Worm (Caenorhabditis elegans) whole organism, L2 larva: ENCODE measurements around the gene T05H10.1.
A peak's percentile ranks its signal among the peaks of the same experiment; 100 is the strongest.

ENCODE experiments used
- C34F6.9 ChIP-seq: fragments of 150-350 bp; optimal IDR thresholded peaks from 2 replicates; lab custom pipeline; 2014; ENCODE audit warnings: missing biosample characterization, missing genetic modification characterization
- F13H6.1 ChIP-seq: sonication (generic microtip); optimal IDR thresholded peaks from 2 replicates; lab custom pipeline; 2016; ENCODE audit warnings: missing genetic modification characterization, missing compliant biosample characterization
- R02D3.7 ChIP-seq: fragments of 150-350 bp; optimal IDR thresholded peaks from 2 replicates; lab custom pipeline; 2014; ENCODE audit warnings: missing biosample characterization, missing genetic modification characterization
- Y55F3AM.14 ChIP-seq: fragments of 200-800 bp; sonication (Bioruptor generic); optimal IDR thresholded peaks from 2 replicates; lab custom pipeline; 2018; ENCODE audit warnings: mild to moderate bottlenecking, missing genetic modification characterization, missing compliant biosample characterization
- ZK546.5 ChIP-seq: sonication (generic microtip); optimal IDR thresholded peaks from 2 replicates; lab custom pipeline; 2017; ENCODE audit warnings: missing biosample characterization, missing genetic modification characterization
- alr-1 ChIP-seq: fragments of 150-350 bp; optimal IDR thresholded peaks from 2 replicates; lab custom pipeline; 2014; ENCODE audit warnings: missing biosample characterization, missing genetic modification characterization
- aly-2 ChIP-seq: fragments of 150-350 bp; optimal IDR thresholded peaks from 2 replicates; lab custom pipeline; 2014; ENCODE audit warnings: missing biosample characterization, missing genetic modification characterization
- ama-1 ChIP-seq: fragments of 150-350 bp; optimal IDR thresholded peaks from 2 replicates; lab custom pipeline; 2018; ENCODE audit warnings: inconsistent platforms
- blmp-1 ChIP-seq: sonication (generic microtip); optimal IDR thresholded peaks from 2 replicates; lab custom pipeline; 2017; ENCODE audit warnings: missing genetic modification characterization, mild to moderate bottlenecking, missing compliant biosample characterization, antibody characterized with exemption, moderate library complexity; ENCODE audit not compliant: insufficient read depth
- ceh-16 ChIP-seq: fragments of 150-350 bp; optimal IDR thresholded peaks from 2 replicates; lab custom pipeline; 2014; ENCODE audit warnings: missing biosample characterization, missing genetic modification characterization
- ceh-82 ChIP-seq: fragments of 150-350 bp; optimal IDR thresholded peaks from 2 replicates; lab custom pipeline; 2014; ENCODE audit warnings: missing biosample characterization, missing genetic modification characterization
- crh-2 ChIP-seq: sonication (generic microtip); optimal IDR thresholded peaks from 2 replicates; lab custom pipeline; 2017; ENCODE audit warnings: missing biosample characterization, missing genetic modification characterization
- dmd-4 ChIP-seq: sonication (generic microtip); optimal IDR thresholded peaks from 2 replicates; lab custom pipeline; 2017; ENCODE audit warnings: missing biosample characterization, missing genetic modification characterization
- egl-27 ChIP-seq: sonication (generic microtip); optimal IDR thresholded peaks from 3 replicates; lab custom pipeline; 2017; ENCODE audit warnings: missing biosample characterization, missing genetic modification reagents, missing genetic modification characterization
- elt-1 ChIP-seq: fragments of 150-350 bp; optimal IDR thresholded peaks from 2 replicates; lab custom pipeline; 2014; ENCODE audit warnings: missing biosample characterization, missing genetic modification characterization
- elt-3 ChIP-seq: sonication (generic microtip); optimal IDR thresholded peaks from 2 replicates; lab custom pipeline; 2017; ENCODE audit warnings: missing biosample characterization, missing genetic modification characterization
- fos-1 ChIP-seq: fragments of 150-350 bp; optimal IDR thresholded peaks from 2 replicates; lab custom pipeline; 2014; ENCODE audit warnings: missing biosample characterization, missing genetic modification characterization
- gmeb-1 ChIP-seq: fragments of 150-350 bp; optimal IDR thresholded peaks from 2 replicates; lab custom pipeline; 2014; ENCODE audit warnings: missing biosample characterization, missing genetic modification characterization
- lin-11 ChIP-seq: fragments of 150-350 bp; sonication (generic microtip); optimal IDR thresholded peaks from 2 replicates; lab custom pipeline; 2014; ENCODE audit warnings: missing biosample characterization, missing genetic modification characterization, inconsistent platforms, mixed read lengths
- lin-13 ChIP-seq: fragments of 150-350 bp; optimal IDR thresholded peaks from 2 replicates; lab custom pipeline; 2014; ENCODE audit warnings: missing biosample characterization, missing genetic modification reagents, missing genetic modification characterization
- lin-39 ChIP-seq: fragments of 150-350 bp; optimal IDR thresholded peaks from 2 replicates; lab custom pipeline; 2014; ENCODE audit warnings: missing biosample characterization, missing genetic modification reagents, missing genetic modification characterization
- lsy-2 ChIP-seq, 2 experiments: fragments of 150-350 bp in 1 of 2; sonication (generic microtip) in 1 of 2; optimal IDR thresholded peaks; 2 replicates each; lab custom pipeline; 2014 to 2017; ENCODE audit warnings: missing biosample characterization in 2 of 2, missing genetic modification characterization in 2 of 2
- mab-5 ChIP-seq: fragments of 150-350 bp; optimal IDR thresholded peaks from 2 replicates; lab custom pipeline; 2014; ENCODE audit warnings: missing biosample characterization, missing genetic modification characterization
- mbf-1 ChIP-seq: sonication (generic microtip); optimal IDR thresholded peaks from 2 replicates; lab custom pipeline; 2017; ENCODE audit warnings: missing biosample characterization, missing genetic modification characterization
- nhr-10 ChIP-seq: sonication (generic microtip); optimal IDR thresholded peaks from 2 replicates; lab custom pipeline; 2017; ENCODE audit warnings: missing biosample characterization, missing genetic modification characterization
- nhr-11 ChIP-seq: fragments of 150-350 bp; optimal IDR thresholded peaks from 2 replicates; lab custom pipeline; 2014; ENCODE audit warnings: missing biosample characterization, missing genetic modification characterization
- nhr-12 ChIP-seq: fragments of 150-350 bp; optimal IDR thresholded peaks from 2 replicates; lab custom pipeline; 2014; ENCODE audit warnings: missing biosample characterization, missing genetic modification characterization
- nhr-129 ChIP-seq: fragments of 150-350 bp; optimal IDR thresholded peaks from 2 replicates; lab custom pipeline; 2014; ENCODE audit warnings: missing biosample characterization, missing genetic modification characterization
- nhr-21 ChIP-seq: fragments of 150-350 bp; optimal IDR thresholded peaks from 2 replicates; lab custom pipeline; 2014; ENCODE audit warnings: missing biosample characterization, missing genetic modification characterization
- nhr-23 ChIP-seq: fragments of 150-350 bp; optimal IDR thresholded peaks from 2 replicates; lab custom pipeline; 2014; ENCODE audit warnings: missing biosample characterization, missing genetic modification reagents, missing genetic modification characterization
- nhr-25 ChIP-seq: fragments of 150-350 bp; sonication (generic microtip); optimal IDR thresholded peaks from 3 replicates; lab custom pipeline; 2014; ENCODE audit warnings: missing biosample characterization, missing genetic modification characterization
- nhr-6 ChIP-seq: fragments of 150-350 bp; optimal IDR thresholded peaks from 2 replicates; lab custom pipeline; 2014; ENCODE audit warnings: missing biosample characterization, missing genetic modification characterization
- nhr-77 ChIP-seq: fragments of 150-350 bp; optimal IDR thresholded peaks from 2 replicates; lab custom pipeline; 2014; ENCODE audit warnings: missing biosample characterization, missing genetic modification characterization
- peb-1 ChIP-seq: fragments of 150-350 bp; optimal IDR thresholded peaks from 2 replicates; lab custom pipeline; 2014; ENCODE audit warnings: missing biosample characterization, missing genetic modification characterization
- sem-4 ChIP-seq: fragments of 150-350 bp; optimal IDR thresholded peaks from 2 replicates; lab custom pipeline; 2014; ENCODE audit warnings: missing biosample characterization, missing genetic modification reagents, missing genetic modification characterization
- sma-3 ChIP-seq: sonication (generic microtip); optimal IDR thresholded peaks from 2 replicates; lab custom pipeline; 2016; ENCODE audit warnings: missing genetic modification reagents, missing genetic modification characterization, missing compliant biosample characterization
- sma-9 ChIP-seq, 2 experiments: fragments of 150-350 bp in 1 of 2; sonication (generic microtip) in 1 of 2; optimal IDR thresholded peaks; 2 replicates each; lab custom pipeline; 2014 to 2016; ENCODE audit warnings: missing genetic modification characterization in 2 of 2, mild to moderate bottlenecking in 1 of 2, missing biosample characterization in 1 of 2, missing compliant biosample characterization in 1 of 2, missing genetic modification reagents in 1 of 2, moderate library complexity in 1 of 2
- snpc-4 ChIP-seq: fragments of 150-350 bp; optimal IDR thresholded peaks from 2 replicates; lab custom pipeline; 2014; ENCODE audit warnings: missing biosample characterization, missing genetic modification characterization
- unc-39 ChIP-seq: fragments of 150-350 bp; optimal IDR thresholded peaks from 2 replicates; lab custom pipeline; 2014; ENCODE audit warnings: missing biosample characterization, missing genetic modification characterization
- unc-55 ChIP-seq: fragments of 150-350 bp; sonication (generic microtip); optimal IDR thresholded peaks from 3 replicates; lab custom pipeline; 2014; ENCODE audit warnings: missing biosample characterization, missing genetic modification reagents, missing genetic modification characterization
- unc-62 ChIP-seq: fragments of 150-350 bp; optimal IDR thresholded peaks from 2 replicates; lab custom pipeline; 2014; ENCODE audit warnings: missing biosample characterization, missing genetic modification reagents, missing genetic modification characterization
- zag-1 ChIP-seq: fragments of 150-350 bp; optimal IDR thresholded peaks from 2 replicates; lab custom pipeline; 2014; ENCODE audit warnings: missing biosample characterization, missing genetic modification characterization
- ztf-1 ChIP-seq: fragments of 200-800 bp; sonication (Bioruptor generic); conservative IDR thresholded peaks from 2 replicates; pipeline ENCODE4 v1.3.6; 2022; ENCODE audit warnings: missing genetic modification characterization, missing compliant biosample characterization
- ztf-11 ChIP-seq: sonication (generic microtip); optimal IDR thresholded peaks from 2 replicates; lab custom pipeline; 2017; ENCODE audit warnings: missing biosample characterization, missing genetic modification characterization
- ztf-4 ChIP-seq: fragments of 150-350 bp; optimal IDR thresholded peaks from 2 replicates; lab custom pipeline; 2014; ENCODE audit warnings: missing biosample characterization, missing genetic modification characterization

The T05H10.1 gene

ce11 chrII:8065985-8066384 is 23.6 kb downstream of the T05H10.1 start, which contains the start of gene pdha-1:
Gene pdha-1, plus strand, starts transcription at chrII:8066285.
- TF ChIP-seq unc-55 (no peak), nhr-129 (tag; lab: Kevin White, UChicago) (no peak), ztf-1 (GFP tag; lab: Robert Waterston, UW) (no peak), alr-1 (tag; lab: Kevin White, UChicago) (no peak), F13H6.1 (tag; lab: Kevin White, UChicago) (no peak), R02D3.7 (tag; lab: Kevin White, UChicago) (no peak), mbf-1 (tag; lab: Kevin White, UChicago) (no peak)

- TF ChIP-seq sma-9 (GFP tag; optimal IDR thresholded peaks at IDR 0.05; lab: Kevin White, UChicago) = peak; percentile 53
- no peak for TF ChIP-seq sma-9 (tag; optimal IDR thresholded peaks at IDR 0.05; lab: Kevin White, UChicago)
- no peak for TF ChIP-seq ceh-82 (tag; lab: Kevin White, UChicago)
- TF ChIP-seq sma-3 (GFP tag; lab: Kevin White, UChicago) = peak; percentile 46
- TF ChIP-seq nhr-21 (tag; lab: Kevin White, UChicago) = peak; percentile 30
- peak; percentile 52 for TF ChIP-seq blmp-1 (tag; lab: Kevin White, UChicago)
- TF ChIP-seq fos-1 (tag; lab: Kevin White, UChicago) = peak; percentile 36
- TF ChIP-seq ceh-16 = no peak
- no peak for TF ChIP-seq nhr-77 (tag; lab: Kevin White, UChicago)
- peak; percentile 33 for TF ChIP-seq crh-2
Measured at ce11 chrII:8071012-8071625, 28.7 kb downstream of the T05H10.1 start.

ce11 chrII:8071801-8072544 is 29.6 kb downstream of the T05H10.1 start:
- no peak for TF ChIP-seq aly-2 (tag; lab: Kevin White, UChicago)
- TF ChIP-seq ceh-82 (tag; lab: Kevin White, UChicago) = no peak
- no peak for TF ChIP-seq mbf-1 (tag; lab: Kevin White, UChicago)
- peak; percentile 45 for TF ChIP-seq unc-55
- TF ChIP-seq ztf-11 = no peak
- TF ChIP-seq sem-4 (tag; lab: Kevin White, UChicago) = no peak
- TF ChIP-seq egl-27 (tag; lab: Kevin White, UChicago) = peak; percentile 3
- peak; percentile 63 for TF ChIP-seq nhr-25 (tag; lab: Kevin White, UChicago)
- TF ChIP-seq crh-2 = peak; percentile 77
- peak; percentile 80 for TF ChIP-seq nhr-129 (tag; lab: Kevin White, UChicago)
- TF ChIP-seq mab-5 (tag; lab: Kevin White, UChicago) = peak; percentile 48
- TF ChIP-seq blmp-1 (tag; lab: Kevin White, UChicago) = peak; percentile 39
- peak; percentile 81 for TF ChIP-seq C34F6.9
- TF ChIP-seq nhr-21 (tag; lab: Kevin White, UChicago) = peak; percentile 76
- TF ChIP-seq nhr-11 = no peak
- peak; percentile 38 for TF ChIP-seq snpc-4 (tag; lab: Kevin White, UChicago)
- TF ChIP-seq fos-1 (tag; lab: Kevin White, UChicago) = peak; percentile 26
- TF ChIP-seq gmeb-1 (tag; lab: Kevin White, UChicago) = no peak
- no peak for TF ChIP-seq nhr-23 (tag; lab: Kevin White, UChicago)
- no peak for TF ChIP-seq lin-39
- no peak for TF ChIP-seq nhr-77 (tag; lab: Kevin White, UChicago)
- peak in 1 of 2 experiments; percentile 80 for TF ChIP-seq lsy-2 (tag; optimal IDR thresholded peaks at IDR 0.05; lab: Kevin White, UChicago)
- no peak for TF ChIP-seq elt-3 (tag; lab: Kevin White, UChicago)
- peak; percentile 76 for TF ChIP-seq F13H6.1 (tag; lab: Kevin White, UChicago)
- no peak for TF ChIP-seq ztf-1 (GFP tag; lab: Robert Waterston, UW)
- no peak for TF ChIP-seq ZK546.5 (tag; lab: Kevin White, UChicago)
- TF ChIP-seq ztf-4 (tag; lab: Kevin White, UChicago) = peak; percentile 18
- no peak for TF ChIP-seq ceh-16
- TF ChIP-seq unc-62 (GFP tag; lab: Kevin White, UChicago) = peak; percentile 63
- TF ChIP-seq unc-39 = no peak
- TF ChIP-seq ama-1 (lab: Kevin White, UChicago) = no peak
- TF ChIP-seq elt-1 (tag; lab: Kevin White, UChicago) = no peak
- TF ChIP-seq peb-1 (tag; lab: Kevin White, UChicago) = no peak
- no peak for TF ChIP-seq lin-11 (tag; lab: Kevin White, UChicago)
- no peak for TF ChIP-seq sma-3 (GFP tag; lab: Kevin White, UChicago)
- no peak for TF ChIP-seq nhr-12 (tag; lab: Kevin White, UChicago)
- peak; percentile 45 for TF ChIP-seq nhr-6 (tag; lab: Kevin White, UChicago)
- no peak for TF ChIP-seq alr-1 (tag; lab: Kevin White, UChicago)
- TF ChIP-seq zag-1 (tag; lab: Kevin White, UChicago) = peak; percentile 53
- TF ChIP-seq nhr-10 (tag; lab: Kevin White, UChicago) = no peak
- no peak for TF ChIP-seq dmd-4
- TF ChIP-seq sma-9 (GFP tag; optimal IDR thresholded peaks at IDR 0.05; lab: Kevin White, UChicago) = peak; percentile 91
- no peak for TF ChIP-seq sma-9 (tag; optimal IDR thresholded peaks at IDR 0.05; lab: Kevin White, UChicago)
- no peak for TF ChIP-seq Y55F3AM.14 (GFP tag; lab: Kevin White, UChicago)
- peak; percentile 11 for TF ChIP-seq lin-13 (GFP tag; lab: Kevin White, UChicago)
